Fruit fly (Drosophila melanogaster): ENCODE data around the gene Vps29.

- TF ChIP-seq psq (optimal IDR thresholded peaks at IDR 0.05) (no peak), Dll (optimal IDR thresholded peaks at IDR 0.05) (no peak), CG8478 (optimal IDR thresholded peaks at IDR 0.05) (no peak), pan (optimal IDR thresholded peaks at IDR 0.05) (no peak)
Observed at dm6 chr2L:1157357-1157678, 6.8 kb downstream of the Vps29 start.
